Fruit fly (Drosophila melanogaster) whole organism, embryonic: ENCODE data around the gene CG5446.

Source experiments
- ATbp ChIP-seq: fragments of 200-800 bp; sonication (Bioruptor generic); optimal IDR thresholded peaks from 2 replicates; lab custom pipeline; 2017; ENCODE audit warnings: missing biosample characterization, mild to moderate bottlenecking, missing genetic modification characterization, missing genetic modification reagents
- Bgb ChIP-seq: fragments of 200-800 bp; sonication (Bioruptor generic); IDR thresholded peaks from 2 replicates; pipeline ENCODE4 v1.3.6; 2022; ENCODE audit warnings: missing biosample characterization, missing genetic modification characterization; ENCODE audit not compliant: partially characterized antibody
- CG11560 ChIP-seq: fragments of 200-800 bp; sonication (Bioruptor generic); IDR thresholded peaks from 3 replicates; pipeline ENCODE4 v1.3.6; 2022; ENCODE audit warnings: missing biosample characterization, missing genetic modification characterization
- CG12769 ChIP-seq: fragments of 200-800 bp; sonication (Bioruptor generic); optimal IDR thresholded peaks from 2 replicates; lab custom pipeline; 2019; ENCODE audit warnings: missing biosample characterization, mild to moderate bottlenecking, missing genetic modification characterization, moderate library complexity
- CG13424 ChIP-seq: fragments of 200-800 bp; sonication (Bioruptor generic); optimal IDR thresholded peaks from 2 replicates; lab custom pipeline; 2019; ENCODE audit warnings: missing biosample characterization, mild to moderate bottlenecking, missing genetic modification characterization, moderate library complexity
- CG14014 ChIP-seq: fragments of 200-800 bp; sonication (Bioruptor generic); IDR thresholded peaks from 2 replicates; pipeline ENCODE4 v1.3.6; 2022; ENCODE audit warnings: missing biosample characterization, missing genetic modification characterization
- CG16779 ChIP-seq: fragments of 200-800 bp; sonication (Bioruptor generic); IDR thresholded peaks from 2 replicates; pipeline ENCODE4 v1.3.6; 2022; ENCODE audit warnings: missing biosample characterization, missing genetic modification characterization
- CG2199 ChIP-seq: fragments of 200-800 bp; sonication (Bioruptor generic); IDR thresholded peaks from 3 replicates; pipeline ENCODE4 v1.3.6; 2022; ENCODE audit warnings: missing biosample characterization, missing genetic modification characterization
- CG2678 ChIP-seq: fragments of 200-800 bp; sonication (Bioruptor generic); optimal IDR thresholded peaks from 3 replicates; lab custom pipeline; 2019; ENCODE audit warnings: missing biosample characterization, mild to moderate bottlenecking, missing genetic modification characterization, moderate library complexity
- CG2712 ChIP-seq: fragments of 200-800 bp; optimal IDR thresholded peaks from 3 replicates; lab custom pipeline; 2019; ENCODE audit warnings: missing biosample characterization, mild to moderate bottlenecking, missing genetic modification characterization, moderate library complexity
- CG32532 ChIP-seq: fragments of 200-800 bp; sonication (Bioruptor generic); IDR thresholded peaks from 2 replicates; pipeline ENCODE4 v1.3.6; 2022; ENCODE audit warnings: missing biosample characterization, missing genetic modification characterization
- CG5245 ChIP-seq: fragments of 200-800 bp; sonication (Bioruptor generic); optimal IDR thresholded peaks from 3 replicates; lab custom pipeline; 2016; ENCODE audit warnings: missing biosample characterization, missing genetic modification characterization
- CG6689 ChIP-seq: fragments of 200-800 bp; sonication (Bioruptor generic); IDR thresholded peaks from 2 replicates; pipeline ENCODE4 v1.3.6; 2022; ENCODE audit warnings: missing biosample characterization, missing genetic modification characterization
- CG6791 ChIP-seq: fragments of 200-800 bp; sonication (Bioruptor generic); IDR thresholded peaks from 3 replicates; pipeline ENCODE4 v1.3.6; 2022; ENCODE audit warnings: missing biosample characterization, missing genetic modification characterization; ENCODE audit not compliant: partially characterized antibody
- CG7839 ChIP-seq: fragments of 200-800 bp; sonication (Bioruptor generic); optimal IDR thresholded peaks from 3 replicates; lab custom pipeline; 2018; ENCODE audit warnings: missing biosample characterization, mild to moderate bottlenecking, missing genetic modification characterization, moderate library complexity
- CG9817 ChIP-seq: fragments of 200-800 bp; sonication (Bioruptor generic); optimal IDR thresholded peaks from 2 replicates; lab custom pipeline; 2018; ENCODE audit warnings: missing biosample characterization, mild to moderate bottlenecking, missing genetic modification characterization, moderate library complexity
- Eip74EF ChIP-seq, 2 experiments: fragments of 200-800 bp in 1 of 2; fragments of >200 bp in 1 of 2; sonication (Bioruptor generic) in 1 of 2; optimal IDR thresholded peaks; 2 replicates each; lab custom pipeline; 2017 to 2019; ENCODE audit warnings: missing biosample characterization in 2 of 2, missing genetic modification characterization in 2 of 2, mild to moderate bottlenecking in 1 of 2, moderate library complexity in 1 of 2
- Lhr ChIP-seq: fragments of 200-800 bp; sonication (Bioruptor generic); optimal IDR thresholded peaks from 3 replicates; lab custom pipeline; 2017; ENCODE audit warnings: mild to moderate bottlenecking, missing biosample characterization, missing genetic modification reagents, missing genetic modification characterization
- MBD-R2 ChIP-seq: fragments of 200-800 bp; sonication (Bioruptor generic); IDR thresholded peaks from 2 replicates; pipeline ENCODE4 v1.3.6; 2022; ENCODE audit warnings: missing biosample characterization, missing genetic modification characterization
- Med ChIP-seq: fragments of 200-800 bp; sonication (Bioruptor generic); peaks from one replicate; lab custom pipeline; 2016; ENCODE audit warnings: missing biosample characterization, missing genetic modification characterization, mild to moderate bottlenecking, inconsistent platforms, moderate library complexity
- NFAT ChIP-seq: fragments of 200-800 bp; sonication (Bioruptor generic); IDR thresholded peaks from 2 replicates; pipeline ENCODE4 v1.3.6; 2022; ENCODE audit warnings: missing biosample characterization, missing genetic modification characterization
- Oli ChIP-seq: fragments of 200-800 bp; sonication (Bioruptor generic); optimal IDR thresholded peaks from 2 replicates; lab custom pipeline; 2018; ENCODE audit warnings: missing biosample characterization, mild to moderate bottlenecking, missing genetic modification characterization, moderate library complexity
- Opbp ChIP-seq: fragments of 200-800 bp; sonication (Bioruptor generic); IDR thresholded peaks from 3 replicates; pipeline ENCODE4 v1.3.6; 2022; ENCODE audit warnings: missing biosample characterization, missing genetic modification characterization; ENCODE audit not compliant: partially characterized antibody
- Sry-β ChIP-seq: fragments of 200-800 bp; sonication (Bioruptor generic); optimal IDR thresholded peaks from 2 replicates; lab custom pipeline; 2018; ENCODE audit warnings: missing biosample characterization, mild to moderate bottlenecking, missing genetic modification characterization, moderate library complexity
- aop ChIP-seq: fragments of 200-800 bp; sonication (Bioruptor generic); IDR thresholded peaks from 2 replicates; pipeline ENCODE4 v1.3.6; 2022; ENCODE audit warnings: missing biosample characterization, missing genetic modification characterization
- ase ChIP-seq: fragments of 200-800 bp; sonication (Bioruptor generic); IDR thresholded peaks from 3 replicates; pipeline ENCODE4 v1.3.6; 2022; ENCODE audit warnings: missing biosample characterization, missing genetic modification characterization
- bsh ChIP-seq, 2 experiments: fragments of 200-800 bp; sonication (Bioruptor generic); optimal IDR thresholded peaks; 2 replicates each; lab custom pipeline; 2017 to 2018; ENCODE audit warnings: mild to moderate bottlenecking in 2 of 2, missing biosample characterization in 2 of 2, missing genetic modification characterization in 2 of 2, moderate library complexity in 1 of 2
- chn ChIP-seq: fragments of 200-800 bp; sonication (Bioruptor generic); optimal IDR thresholded peaks from 2 replicates; lab custom pipeline; 2016; ENCODE audit warnings: missing biosample characterization, missing genetic modification characterization
- dmrt99B ChIP-seq: fragments of 200-800 bp; sonication (Bioruptor generic); optimal IDR thresholded peaks from 2 replicates; lab custom pipeline; 2018; ENCODE audit warnings: missing biosample characterization, mild to moderate bottlenecking, missing genetic modification characterization, moderate library complexity
- grau ChIP-seq: fragments of 200-800 bp; optimal IDR thresholded peaks from 3 replicates; lab custom pipeline; 2019; ENCODE audit warnings: missing biosample characterization, mild to moderate bottlenecking, missing genetic modification characterization, moderate library complexity
- grn ChIP-seq: fragments of 200-800 bp; sonication (Bioruptor generic); optimal IDR thresholded peaks from 3 replicates; lab custom pipeline; 2017; ENCODE audit warnings: missing biosample characterization, missing genetic modification characterization
- h ChIP-seq: fragments of >200 bp; optimal IDR thresholded peaks from 2 replicates; lab custom pipeline; 2017
- ind ChIP-seq: fragments of 200-800 bp; sonication (Bioruptor generic); optimal IDR thresholded peaks from 3 replicates; lab custom pipeline; 2016; ENCODE audit warnings: missing biosample characterization, missing genetic modification characterization
- insv ChIP-seq, 2 experiments: fragments of 200-800 bp; sonication (Bioruptor generic); optimal IDR thresholded peaks; 3 replicates each; lab custom pipeline; 2016 to 2018; ENCODE audit warnings: missing biosample characterization in 2 of 2, missing genetic modification characterization in 2 of 2
- lilli ChIP-seq: fragments of 200-800 bp; sonication (Bioruptor generic); optimal IDR thresholded peaks from 3 replicates; lab custom pipeline; 2016; ENCODE audit warnings: missing biosample characterization, missing genetic modification characterization
- nerfin-2 ChIP-seq: fragments of 200-800 bp; sonication (Bioruptor generic); IDR thresholded peaks from 2 replicates; pipeline ENCODE4 v1.3.6; 2022; ENCODE audit warnings: missing biosample characterization, missing genetic modification characterization; ENCODE audit not compliant: partially characterized antibody
- odd ChIP-seq: fragments of 200-800 bp; sonication (Bioruptor generic); optimal IDR thresholded peaks from 2 replicates; lab custom pipeline; 2017; ENCODE audit warnings: missing biosample characterization, mild to moderate bottlenecking, missing genetic modification characterization
- prd ChIP-seq, 3 experiments: fragments of >200 bp in 2 of 3; fragments of 200-800 bp in 1 of 3; sonication (Bioruptor generic) in 1 of 3; optimal IDR thresholded peaks in 2 of 3; IDR thresholded peaks in 1 of 3; 2 replicates in 2 of 3; 3 replicates in 1 of 3; pipeline versions ENCODE4 v1.3.6 to Lab custom; 2017 to 2022; ENCODE audit warnings: missing biosample characterization in 1 of 3, missing genetic modification characterization in 1 of 3
- rib ChIP-seq: fragments of 200-800 bp; sonication (Bioruptor generic); IDR thresholded peaks from 2 replicates; pipeline ENCODE4 v1.3.6; 2022; ENCODE audit warnings: missing biosample characterization, missing genetic modification characterization
- sima ChIP-seq: fragments of 200-800 bp; sonication (Bioruptor generic); optimal IDR thresholded peaks from 2 replicates; lab custom pipeline; 2016; ENCODE audit warnings: missing biosample characterization, missing genetic modification characterization
- slbo ChIP-seq: fragments of 200-800 bp; sonication (Bioruptor generic); IDR thresholded peaks from 2 replicates; pipeline ENCODE4 v1.3.6; 2022; ENCODE audit warnings: missing biosample characterization, missing genetic modification characterization
- tgo ChIP-seq: fragments of 200-800 bp; sonication (Bioruptor generic); IDR thresholded peaks from 3 replicates; pipeline ENCODE4 v1.3.6; 2022; ENCODE audit warnings: missing biosample characterization, missing genetic modification characterization
- vnd ChIP-seq: fragments of 200-800 bp; sonication (Bioruptor generic); IDR thresholded peaks from 3 replicates; pipeline ENCODE4 v1.3.6; 2022; ENCODE audit warnings: missing biosample characterization, missing genetic modification characterization; ENCODE audit not compliant: partially characterized antibody
- vvl ChIP-seq: fragments of 200-800 bp; sonication (Bioruptor generic); IDR thresholded peaks from 2 replicates; pipeline ENCODE4 v1.3.6; 2022; ENCODE audit warnings: missing biosample characterization, missing genetic modification characterization
- z ChIP-seq: fragments of 200-800 bp; sonication (Bioruptor generic); IDR thresholded peaks from 3 replicates; pipeline ENCODE4 v1.3.6; 2022; ENCODE audit warnings: missing biosample characterization, missing genetic modification characterization

CG5446 gene

dm6 chr2L:12423106-12423836, 4.2 kb downstream of the CG5446 start, which contains the start of gene vir-1 (continued):
- TF ChIP-seq rib (peak; percentile 52), ATbp (GFP tag; lab: Kevin White, UChicago) (no peak), grau (tag; lab: Kevin White, UChicago) (no peak), Sry-β (GFP tag; lab: Kevin White, UChicago) (no peak), sima (GFP tag; lab: Kevin White, UChicago) (no peak), CG11560 (no peak), insv (GFP tag; optimal IDR thresholded peaks at IDR 0.05; lab: Kevin White, UChicago) (no peak), CG13424 (no peak), NFAT (peak; percentile 49; the same call in 1 of the 2 replicates), nerfin-2 (GFP tag; lab: Robert Waterston, UW) (no peak), MBD-R2 (GFP tag; lab: Robert Waterston, UW) (no peak), Eip74EF (GFP tag; optimal IDR thresholded peaks at IDR 0.05; lab: Kevin White, UChicago) (peak in 1 of 2 experiments; percentile 51), ind (GFP tag; lab: Kevin White, UChicago) (no peak), CG5245 (GFP tag; lab: Kevin White, UChicago) (no peak), chn (GFP tag; lab: Kevin White, UChicago) (no peak), z (GFP tag; lab: Robert Waterston, UW) (peak; percentile 62; the same call in 2 of the 3 replicates), CG2199 (GFP tag; lab: Robert Waterston, UW) (no peak), bsh (GFP tag; optimal IDR thresholded peaks at IDR 0.05; lab: Kevin White, UChicago) (no peak), vnd (no peak), grn (no peak), odd (GFP tag; lab: Kevin White, UChicago) (no peak)

- TF ChIP-seq vvl (peak; percentile 88), h (lab: Kevin White, UChicago) (no peak), Bgb (no peak), CG14014 (peak; percentile 36; the same call in 1 of the 2 replicates), aop (GFP tag; lab: Robert Waterston, UW) (no peak), lilli (peak; percentile 15), CG16779 (GFP tag; lab: Robert Waterston, UW) (0 out of 2 replicates have a peak, but pooled peaks have one; percentile 43), CG7839 (tag; lab: Kevin White, UChicago) (peak; percentile 26), tgo (GFP tag; lab: Robert Waterston, UW) (0 out of 3 replicates have a peak, but pooled peaks have one; percentile 20), dmrt99B (tag; lab: Kevin White, UChicago) (peak; percentile 35), CG2712 (tag; lab: Kevin White, UChicago) (peak; percentile 20), Oli (tag; lab: Kevin White, UChicago) (peak; percentile 30), Lhr (GFP tag; lab: Kevin White, UChicago) (no peak), CG12769 (tag; lab: Kevin White, UChicago) (peak; percentile 13), Med (peak; percentile 58), slbo (GFP tag; lab: Robert Waterston, UW) (0 out of 2 replicates have a peak, but pooled peaks have one; percentile 39), ase (GFP tag; lab: Robert Waterston, UW) (0 out of 3 replicates have a peak, but pooled peaks have one; percentile 13), prd (optimal IDR thresholded peaks at IDR 0.05; lab: Kevin White, UChicago) (no peak), prd (GFP tag; IDR thresholded peaks at IDR 0.05; lab: Robert Waterston, UW) (0 out of 3 replicates have a peak, but pooled peaks have one; percentile 32), Opbp (GFP tag; lab: Robert Waterston, UW) (0 out of 3 replicates have a peak, but pooled peaks have one; percentile 11), CG2678 (tag; lab: Kevin White, UChicago) (peak; percentile 35), CG6689 (GFP tag; lab: Robert Waterston, UW) (0 out of 2 replicates have a peak, but pooled peaks have one; percentile 13), CG9817 (no peak), CG2199 (GFP tag; lab: Robert Waterston, UW) (0 out of 3 replicates have a peak, but pooled peaks have one; percentile 48), CG32532 (GFP tag; lab: Robert Waterston, UW) (peak; percentile 44), CG6791 (GFP tag; lab: Robert Waterston, UW) (0 out of 3 replicates have a peak, but pooled peaks have one; percentile 20), grau (tag; lab: Kevin White, UChicago) (peak; percentile 30)
These were observed 5.5 kb downstream of the CG5446 start for dm6 chr2L:12421793-12422691.
